Fruit fly (Drosophila melanogaster) whole organism, adult: Measurements from ENCODE around the gene CG14329.

Experiments used
- CG11617 ChIP-seq: fragments of 200-800 bp; sonication (Bioruptor generic); optimal IDR thresholded peaks from 2 replicates; lab custom pipeline; 2017; ENCODE audit warnings: mild to moderate bottlenecking, missing biosample characterization, missing genetic modification reagents, missing genetic modification characterization
- CG12768 ChIP-seq: fragments of 200-800 bp; sonication (Bioruptor generic); optimal IDR thresholded peaks from 2 replicates; lab custom pipeline; 2017; ENCODE audit warnings: missing biosample characterization, missing genetic modification characterization, mild to moderate bottlenecking, moderate library complexity, missing genetic modification reagents
- CG14711 ChIP-seq: fragments of 200-800 bp; sonication (Bioruptor generic); optimal IDR thresholded peaks from 2 replicates; lab custom pipeline; 2018; ENCODE audit warnings: missing biosample characterization, mild to moderate bottlenecking, missing genetic modification characterization, moderate library complexity
- CG1620 ChIP-seq: fragments of 200-800 bp; sonication (Bioruptor generic); optimal IDR thresholded peaks from 2 replicates; lab custom pipeline; 2016; ENCODE audit warnings: missing biosample characterization, missing genetic modification characterization
- CG33017 ChIP-seq: fragments of 200-800 bp; sonication (Bioruptor generic); optimal IDR thresholded peaks from 2 replicates; lab custom pipeline; 2018; ENCODE audit warnings: missing biosample characterization, mild to moderate bottlenecking, missing genetic modification characterization, moderate library complexity
- CG5204 ChIP-seq: fragments of 200-800 bp; sonication (Bioruptor generic); optimal IDR thresholded peaks from 2 replicates; lab custom pipeline; 2016; ENCODE audit warnings: missing biosample characterization, missing genetic modification characterization
- CG7045 ChIP-seq: fragments of 200-800 bp; sonication (Bioruptor generic); optimal IDR thresholded peaks from 2 replicates; lab custom pipeline; 2017; ENCODE audit warnings: missing biosample characterization, mild to moderate bottlenecking, missing genetic modification characterization
- CG7101 ChIP-seq: fragments of 200-800 bp; sonication (Bioruptor generic); optimal IDR thresholded peaks from 2 replicates; lab custom pipeline; 2018; ENCODE audit warnings: missing biosample characterization, mild to moderate bottlenecking, missing genetic modification characterization, moderate library complexity
- Clk ChIP-seq: fragments of 200-800 bp; sonication (Bioruptor generic); optimal IDR thresholded peaks from 2 replicates; lab custom pipeline; 2017; ENCODE audit warnings: missing biosample characterization, missing genetic modification characterization
- Crg-1 ChIP-seq: fragments of 200-800 bp; sonication (Bioruptor generic); optimal IDR thresholded peaks from 2 replicates; lab custom pipeline; 2016; ENCODE audit warnings: missing biosample characterization, missing genetic modification characterization
- Hr96 ChIP-seq: fragments of 200-800 bp; sonication (Bioruptor generic); optimal IDR thresholded peaks from 2 replicates; lab custom pipeline; 2016; ENCODE audit warnings: missing biosample characterization, missing genetic modification characterization
- Mnt ChIP-seq: fragments of 200-800 bp; sonication (Bioruptor generic); optimal IDR thresholded peaks from 2 replicates; lab custom pipeline; 2016; ENCODE audit warnings: missing biosample characterization, mild to moderate bottlenecking, missing genetic modification characterization
- bab1 ChIP-seq: fragments of 200-800 bp; sonication (Bioruptor generic); optimal IDR thresholded peaks from 3 replicates; lab custom pipeline; 2019; ENCODE audit warnings: missing biosample characterization, mild to moderate bottlenecking, missing genetic modification characterization, moderate library complexity
- cic ChIP-seq: fragments of 200-800 bp; sonication (Bioruptor generic); optimal IDR thresholded peaks from 2 replicates; lab custom pipeline; 2017; ENCODE audit warnings: missing biosample characterization, mild to moderate bottlenecking, missing genetic modification characterization, moderate library complexity
- cnc ChIP-seq, 2 experiments: fragments of >200 bp; optimal IDR thresholded peaks; 2 replicates each; lab custom pipeline; 2017
- kay ChIP-seq: fragments of 200-800 bp; sonication (Bioruptor generic); peaks from one replicate; lab custom pipeline; 2016; ENCODE audit warnings: missing biosample characterization, missing genetic modification characterization, borderline replicate concordance
- ovo ChIP-seq: fragments of 200-800 bp; sonication (Bioruptor generic); optimal IDR thresholded peaks from 2 replicates; lab custom pipeline; 2016; ENCODE audit warnings: missing biosample characterization, missing genetic modification characterization
- pad ChIP-seq: fragments of 200-800 bp; sonication (Bioruptor generic); optimal IDR thresholded peaks from 3 replicates; lab custom pipeline; 2017; ENCODE audit warnings: missing biosample characterization, missing genetic modification characterization, mild to moderate bottlenecking, moderate library complexity, missing genetic modification reagents
- tj ChIP-seq: fragments of 200-800 bp; sonication (Bioruptor generic); optimal IDR thresholded peaks from 3 replicates; lab custom pipeline; 2017; ENCODE audit warnings: missing biosample characterization, mild to moderate bottlenecking, missing genetic modification characterization, moderate library complexity
- toe ChIP-seq: fragments of 200-800 bp; sonication (Bioruptor generic); optimal IDR thresholded peaks from 2 replicates; lab custom pipeline; 2016; ENCODE audit warnings: missing biosample characterization, missing genetic modification characterization

CG14329 gene

DNA sequence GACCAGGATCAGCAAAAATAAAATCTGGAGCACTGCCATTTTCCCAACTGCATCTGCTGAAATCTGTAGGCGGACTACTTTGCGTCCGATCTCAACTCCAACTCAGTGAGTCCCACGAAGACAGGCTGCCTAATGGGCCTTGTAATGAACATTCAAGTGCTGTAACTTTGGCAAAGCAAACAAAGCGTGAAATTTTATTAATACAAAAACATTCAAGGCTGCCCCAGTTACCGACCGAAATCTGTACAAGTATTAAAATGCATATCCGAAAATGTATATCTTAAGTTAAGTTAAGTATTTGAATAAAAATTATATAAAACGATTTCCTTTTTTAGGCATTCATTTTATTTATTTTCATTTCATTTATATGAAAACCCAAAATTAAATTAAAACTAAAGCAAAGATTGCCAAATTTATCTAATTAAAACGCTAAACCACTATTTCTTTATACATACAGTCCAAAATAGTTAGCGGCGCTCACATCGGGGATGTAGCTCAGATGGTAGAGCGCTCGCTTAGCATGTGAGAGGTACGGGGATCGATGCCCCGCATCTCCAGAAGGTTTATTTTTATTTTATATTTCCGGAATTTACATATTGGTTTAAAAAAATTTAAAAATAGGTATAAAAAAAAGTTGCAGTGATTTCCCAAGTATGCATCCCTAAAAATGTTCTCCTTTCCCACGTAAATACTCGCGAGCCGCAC is 13.1 kb downstream of the CG14329 start, which contains the start of gene CG14323:
CG14323 (minus strand) TSS at position 51 of the 705 bp plus-strand sequence.
- TF ChIP-seq CG11617 (GFP tag; lab: Kevin White, UChicago): no peak
- TF ChIP-seq bab1 (GFP tag; lab: Kevin White, UChicago): peak; percentile 26
- TF ChIP-seq CG7101: no peak
- no peak for TF ChIP-seq toe (GFP tag; lab: Kevin White, UChicago)

DNA sequence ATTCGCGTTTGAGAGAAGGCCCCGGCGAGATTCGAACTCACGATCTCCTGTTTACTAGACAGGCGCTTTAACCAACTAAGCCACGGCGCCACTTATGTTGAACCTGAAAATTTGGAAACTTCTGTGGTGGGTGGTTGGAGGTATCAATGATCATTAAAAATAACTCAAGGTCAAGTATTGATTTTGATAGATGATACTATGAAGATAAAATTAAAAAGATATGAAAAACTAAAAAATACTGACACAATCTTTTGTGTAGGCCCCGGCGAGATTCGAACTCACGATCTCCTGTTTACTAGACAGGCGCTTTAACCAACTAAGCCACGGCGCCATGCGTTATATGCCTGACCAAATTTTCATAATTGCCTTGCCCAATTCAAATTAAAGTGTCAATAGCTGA is 15.4 kb downstream of the CG14329 start:
- TF ChIP-seq CG14711 (tag; lab: Kevin White, UChicago) (no peak), Mnt (no peak), CG33017 (no peak), pad (GFP tag; lab: Kevin White, UChicago) (no peak), CG12768 (GFP tag; lab: Kevin White, UChicago) (no peak), Clk (GFP tag; lab: Kevin White, UChicago) (no peak), cic (no peak), CG7101 (no peak), Hr96 (GFP tag; lab: Kevin White, UChicago) (no peak), CG11617 (GFP tag; lab: Kevin White, UChicago) (no peak), kay (GFP tag; lab: Kevin White, UChicago) (no peak), bab1 (GFP tag; lab: Kevin White, UChicago) (no peak), CG5204 (GFP tag; lab: Kevin White, UChicago) (no peak), CG7045 (GFP tag; lab: Kevin White, UChicago) (no peak)

DNA sequence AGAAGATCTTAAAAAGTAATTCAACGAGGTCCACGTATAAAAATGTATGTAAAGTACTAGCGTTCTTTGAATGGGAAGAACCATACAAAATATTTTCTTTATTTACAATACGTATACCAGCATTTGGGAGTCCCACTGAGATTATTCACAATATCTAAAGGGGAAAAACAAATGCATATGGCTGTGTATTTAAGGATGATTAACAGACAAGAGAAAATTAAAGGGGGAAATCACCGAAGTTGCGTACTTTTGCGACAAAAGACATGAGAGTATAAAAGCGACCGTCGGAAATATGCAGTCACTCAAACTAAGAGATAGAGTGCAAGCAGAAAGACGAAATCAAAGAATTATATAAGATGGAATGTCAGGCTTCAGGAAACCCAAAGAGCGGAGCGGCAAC is 15.8 kb downstream of the CG14329 start, which contains the start of gene AttD:
AttD (plus strand) TSS at position 301 of the 400 bp plus-strand sequence.
- TF ChIP-seq tj (GFP tag; lab: Kevin White, UChicago) (no peak), cnc (optimal IDR thresholded peaks at IDR 0.05; lab: Kevin White, UChicago) (no peak), toe (GFP tag; lab: Kevin White, UChicago) (no peak), CG12768 (GFP tag; lab: Kevin White, UChicago) (no peak)

DNA sequence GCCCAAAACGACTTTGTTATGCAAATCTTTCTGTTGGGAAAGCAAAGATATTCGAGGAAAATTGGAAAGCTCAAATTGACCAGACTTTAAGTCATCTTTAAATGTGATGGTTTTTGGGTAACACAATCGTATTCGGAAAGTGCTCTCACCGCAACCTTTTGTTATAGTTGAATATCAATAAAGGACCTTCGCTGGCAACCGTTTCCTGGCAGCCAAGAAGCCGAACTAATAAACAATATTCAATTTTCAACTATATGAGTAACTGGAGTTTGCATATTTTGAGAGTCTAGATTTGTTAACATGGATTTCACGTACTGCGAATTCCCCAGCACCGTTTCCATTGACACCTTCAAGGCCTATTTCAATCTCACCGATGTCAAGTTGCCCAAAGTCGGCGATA is 17.7 kb downstream of the CG14329 start, which contains the start of gene CG14325:
CG14325 (plus strand) TSS at position 301 of the 400 bp plus-strand sequence.
- no peak for TF ChIP-seq CG7045 (GFP tag; lab: Kevin White, UChicago)

DNA sequence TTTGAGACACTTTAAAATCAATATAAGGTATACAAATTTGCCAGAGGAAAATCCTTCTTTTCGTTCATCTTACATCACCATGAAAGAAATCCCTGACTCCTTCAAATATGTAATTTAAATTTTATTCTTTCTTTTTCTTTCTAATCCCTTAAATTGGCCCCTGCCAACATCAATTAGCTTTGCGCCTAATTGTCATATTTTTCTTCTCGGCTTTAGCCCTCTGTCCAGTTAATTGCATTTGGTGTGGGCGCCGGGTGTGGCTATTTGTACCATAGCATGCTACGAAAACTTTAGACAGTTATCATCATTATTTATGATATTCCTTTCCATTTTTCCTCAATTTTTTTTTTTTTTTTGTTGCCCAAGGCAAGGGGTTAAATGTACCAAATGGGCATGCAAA is 21.3 kb downstream of the CG14329 start, which contains the start of gene CG43175:
CG43175 (plus strand) TSS at position 301 of the 400 bp plus-strand sequence.
- no peak for TF ChIP-seq CG12768 (GFP tag; lab: Kevin White, UChicago)

DNA sequence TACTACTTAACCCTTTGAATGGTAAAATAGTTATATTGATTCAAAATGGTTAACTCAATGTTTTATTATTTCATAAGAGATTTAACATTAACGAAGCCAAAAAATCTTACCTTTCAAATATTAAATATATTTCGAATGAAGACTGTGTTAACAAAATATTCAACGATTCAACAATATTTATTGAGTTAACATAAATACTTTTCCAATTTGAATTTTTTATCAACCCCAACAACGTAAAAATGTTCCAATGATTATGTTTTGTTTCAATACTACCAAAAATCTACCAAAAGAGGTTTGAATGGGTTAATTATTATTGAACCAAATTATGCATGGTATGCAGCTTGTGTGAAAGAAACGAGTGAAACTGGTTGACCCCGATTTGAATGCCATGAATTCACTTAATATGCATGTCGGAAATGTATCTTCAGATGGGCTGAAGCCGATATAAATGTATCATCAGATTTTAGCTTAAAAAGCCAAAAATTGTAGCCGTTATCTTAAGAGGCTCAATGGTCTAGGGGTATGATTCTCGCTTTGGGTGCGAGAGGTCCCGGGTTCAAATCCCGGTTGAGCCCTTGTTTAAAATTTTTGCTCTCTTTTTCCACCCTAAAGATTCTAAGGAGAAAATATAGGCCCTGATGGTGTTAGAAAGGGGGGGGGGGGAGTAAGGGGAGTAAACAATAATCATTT is 22.2 kb downstream of the CG14329 start:
- TF ChIP-seq bab1 (GFP tag; lab: Kevin White, UChicago) (peak; percentile 40), ovo (no peak), tj (GFP tag; lab: Kevin White, UChicago) (peak; percentile 56), CG11617 (GFP tag; lab: Kevin White, UChicago) (no peak)

DNA sequence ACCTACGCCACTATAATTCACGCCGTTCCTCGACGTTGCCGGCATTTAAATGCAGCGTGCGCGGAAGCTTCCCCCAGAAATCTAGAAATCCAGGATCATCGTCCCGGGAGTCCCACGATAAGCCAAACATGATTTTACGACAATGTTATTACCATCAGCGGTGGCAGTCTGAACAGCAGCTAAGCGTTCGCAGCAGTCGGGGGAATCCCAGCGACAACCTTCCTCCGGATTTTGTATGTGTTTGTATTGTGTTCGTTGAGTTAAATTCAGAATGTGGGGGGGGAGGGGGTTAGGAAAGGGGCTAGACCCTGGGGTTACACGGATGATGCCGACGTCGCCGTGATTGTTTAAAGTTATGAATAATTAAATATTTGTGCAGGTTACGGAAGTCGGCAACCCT is 34.9 kb downstream of the CG14329 start:
- TF ChIP-seq cic: no peak
- no peak for TF ChIP-seq Mnt
- TF ChIP-seq tj (GFP tag; lab: Kevin White, UChicago): no peak
- no peak for TF ChIP-seq CG33017
- TF ChIP-seq toe (GFP tag; lab: Kevin White, UChicago): no peak
- TF ChIP-seq kay (GFP tag; lab: Kevin White, UChicago): no peak
- no peak for TF ChIP-seq CG5204 (GFP tag; lab: Kevin White, UChicago)
- no peak for TF ChIP-seq CG11617 (GFP tag; lab: Kevin White, UChicago)
- TF ChIP-seq ovo: no peak

DNA sequence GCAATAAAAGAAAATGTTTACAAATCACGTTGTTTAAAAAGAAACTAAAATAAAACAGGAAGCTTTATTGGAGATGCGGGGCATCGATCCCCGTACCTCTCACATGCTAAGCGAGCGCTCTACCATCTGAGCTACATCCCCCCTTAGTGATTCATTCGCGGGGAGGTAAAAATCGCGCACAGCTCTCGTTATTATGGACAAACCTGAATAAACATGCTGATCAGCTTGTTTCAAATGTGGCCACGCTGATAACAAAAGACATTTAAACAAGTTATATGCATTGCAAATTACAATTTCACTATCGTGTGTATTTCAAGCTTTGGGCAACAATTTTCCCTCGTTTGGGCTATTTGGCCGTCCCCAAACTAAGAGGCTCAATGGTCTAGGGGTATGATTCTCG is 36.1 kb downstream of the CG14329 start:
- TF ChIP-seq cic: no peak
- TF ChIP-seq kay (GFP tag; lab: Kevin White, UChicago): peak; percentile 82
- TF ChIP-seq CG12768 (GFP tag; lab: Kevin White, UChicago): no peak
- no peak for TF ChIP-seq cnc (optimal IDR thresholded peaks at IDR 0.05; lab: Kevin White, UChicago)
- TF ChIP-seq CG7101: no peak
- no peak for TF ChIP-seq CG14711 (tag; lab: Kevin White, UChicago)
- no peak for TF ChIP-seq Hr96 (GFP tag; lab: Kevin White, UChicago)
- no peak for TF ChIP-seq pad (GFP tag; lab: Kevin White, UChicago)
- TF ChIP-seq Clk (GFP tag; lab: Kevin White, UChicago): no peak
- TF ChIP-seq bab1 (GFP tag; lab: Kevin White, UChicago): peak; percentile 41
- TF ChIP-seq CG1620 (GFP tag; lab: Kevin White, UChicago): no peak
- TF ChIP-seq toe (GFP tag; lab: Kevin White, UChicago): no peak
- no peak for TF ChIP-seq CG5204 (GFP tag; lab: Kevin White, UChicago)
- peak; percentile 50 for TF ChIP-seq tj (GFP tag; lab: Kevin White, UChicago)
- no peak for TF ChIP-seq CG11617 (GFP tag; lab: Kevin White, UChicago)
- no peak for TF ChIP-seq Crg-1 (GFP tag; lab: Kevin White, UChicago)
- TF ChIP-seq ovo: no peak
- TF ChIP-seq CG7045 (GFP tag; lab: Kevin White, UChicago): no peak
- TF ChIP-seq CG33017: no peak
- TF ChIP-seq Mnt: no peak
